Worm (Caenorhabditis elegans) whole organism, young adult: ENCODE measurements around the gene T01G6.1.

Experiments
- F23B12.7 ChIP-seq: sonication (generic microtip); optimal IDR thresholded peaks from 2 replicates; lab custom pipeline; 2017; ENCODE audit warnings: missing genetic modification characterization, mild to moderate bottlenecking, missing compliant biosample characterization, antibody characterized with exemption, moderate library complexity; ENCODE audit not compliant: insufficient read depth
- Y67H2A.10 ChIP-seq: fragments of 200-800 bp; sonication (Bioruptor generic); conservative IDR thresholded peaks from 2 replicates; pipeline ENCODE4 v1.3.6; 2022; ENCODE audit warnings: missing genetic modification reagents, missing genetic modification characterization, missing compliant biosample characterization
- ama-1 ChIP-seq, 3 experiments: fragments of 150-350 bp in 1 of 3; sonication (generic microtip) in 2 of 3; optimal IDR thresholded peaks; 2 replicates each; lab custom pipeline; 2014 to 2018; ENCODE audit warnings: missing biosample characterization in 2 of 3, missing genetic modification characterization in 2 of 3, missing genetic modification reagents in 2 of 3
- ekl-4 ChIP-seq: fragments of 200-800 bp; sonication (Bioruptor generic); IDR thresholded peaks from 2 replicates; pipeline ENCODE4 v1.3.6; 2022; ENCODE audit warnings: missing genetic modification reagents, missing genetic modification characterization, missing compliant biosample characterization
- nfyb-1 ChIP-seq: fragments of 200-800 bp; sonication (Bioruptor generic); IDR thresholded peaks from 2 replicates; pipeline ENCODE4 v1.3.6; 2022; ENCODE audit warnings: missing genetic modification reagents, missing genetic modification characterization, missing compliant biosample characterization
- pbrm-1 ChIP-seq: fragments of 200-800 bp; sonication (Bioruptor generic); IDR thresholded peaks from 2 replicates; pipeline ENCODE4 v1.3.6; 2022; ENCODE audit warnings: missing genetic modification reagents, missing genetic modification characterization, missing compliant biosample characterization
- pha-4 ChIP-seq: fragments of 150-350 bp; sonication (generic microtip); optimal IDR thresholded peaks from 2 replicates; lab custom pipeline; 2014; ENCODE audit warnings: missing biosample characterization, missing genetic modification reagents, missing genetic modification characterization
- snpc-1.1 ChIP-seq: sonication (generic microtip); optimal IDR thresholded peaks from 2 replicates; lab custom pipeline; 2017; ENCODE audit warnings: missing genetic modification characterization, mild to moderate bottlenecking, missing compliant biosample characterization, antibody characterized with exemption, moderate library complexity, missing genotype, missing genetic modification reagents; ENCODE audit not compliant: insufficient read depth
- unc-62 ChIP-seq: fragments of 150-350 bp; optimal IDR thresholded peaks from 2 replicates; lab custom pipeline; 2014; ENCODE audit warnings: missing biosample characterization, missing genetic modification reagents, missing genetic modification characterization

DNA sequence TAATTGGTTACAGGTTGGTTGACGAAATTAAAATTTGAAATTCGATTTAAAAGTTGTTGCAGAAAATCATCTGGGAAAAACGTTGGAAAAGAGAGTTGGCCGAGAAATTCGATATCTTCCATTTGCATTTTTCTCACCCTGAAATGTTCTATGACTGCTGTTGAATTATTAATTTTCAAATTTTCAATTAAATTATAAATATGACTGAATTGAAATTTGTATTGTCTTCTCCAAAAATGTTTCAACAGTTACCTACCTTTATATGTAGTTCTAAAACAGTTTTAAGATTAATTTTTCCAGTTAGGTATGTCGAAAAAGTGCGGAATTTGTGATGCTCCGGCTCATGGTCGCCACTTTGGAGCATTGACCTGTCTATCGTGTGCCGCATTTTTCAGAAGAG is 10.8 kb upstream of the T01G6.1 start, which contains the start of gene nhr-211:
- TF ChIP-seq unc-62 (no peak), pbrm-1 (GFP tag; lab: Robert Waterston, UW) (no peak), nfyb-1 (GFP tag; lab: Robert Waterston, UW) (no peak), snpc-1.1 (no peak), pha-4 (tag; lab: Kevin White, UChicago) (no peak), ekl-4 (no peak), ama-1 (optimal IDR thresholded peaks at IDR 0.05; lab: Kevin White, UChicago) (no peak), ama-1 (GFP tag; optimal IDR thresholded peaks at IDR 0.05; lab: Kevin White, UChicago) (no peak), F23B12.7 (no peak), Y67H2A.10 (no peak)
